Worm (Caenorhabditis elegans) whole organism, L4 larva: ENCODE data around the gene C09E8.1.

Source experiments
- D1046.2 ChIP-seq: fragments of 200-800 bp; sonication (Bioruptor generic); IDR thresholded peaks from 2 replicates; pipeline ENCODE4 v1.3.6; 2022; ENCODE audit warnings: missing genetic modification characterization, missing compliant biosample characterization
- F10B5.3 ChIP-seq: sonication (generic microtip); optimal IDR thresholded peaks from 2 replicates; lab custom pipeline; 2016; ENCODE audit warnings: mild to moderate bottlenecking, missing genetic modification characterization, missing compliant biosample characterization
- F37D6.2 ChIP-seq: sonication (generic microtip); optimal IDR thresholded peaks from 2 replicates; lab custom pipeline; 2016; ENCODE audit warnings: mild to moderate bottlenecking, missing genetic modification characterization, missing compliant biosample characterization
- ZK337.2 ChIP-seq: fragments of 200-800 bp; sonication (Bioruptor generic); IDR thresholded peaks from 2 replicates; pipeline ENCODE4 v1.3.6; 2022; ENCODE audit warnings: missing genetic modification reagents, missing genetic modification characterization, missing compliant biosample characterization
- aha-1 ChIP-seq: fragments of 150-350 bp; peaks from one replicate; lab custom pipeline; 2014; ENCODE audit warnings: missing biosample characterization, missing genetic modification characterization
- ceh-32 ChIP-seq: sonication (generic microtip); optimal IDR thresholded peaks from 2 replicates; lab custom pipeline; 2016; ENCODE audit warnings: mild to moderate bottlenecking, missing genetic modification characterization, missing compliant biosample characterization; ENCODE audit not compliant: poor library complexity
- ceh-62 ChIP-seq: sonication (generic microtip); optimal IDR thresholded peaks from 2 replicates; lab custom pipeline; 2017; ENCODE audit warnings: missing biosample characterization, missing genetic modification characterization
- ceh-82 ChIP-seq: sonication (generic microtip); optimal IDR thresholded peaks from 2 replicates; lab custom pipeline; 2017; ENCODE audit warnings: missing biosample characterization, missing genetic modification characterization
- ctbp-1 ChIP-seq: fragments of 200-800 bp; sonication (Bioruptor generic); IDR thresholded peaks from 2 replicates; pipeline ENCODE4 v1.3.6; 2022; ENCODE audit warnings: missing genetic modification reagents, missing genetic modification characterization, missing compliant biosample characterization
- daf-16 ChIP-seq, 3 experiments: sonication (generic microtip); optimal IDR thresholded peaks; 2 replicates each; lab custom pipeline; 2016 to 2017; ENCODE audit warnings: missing genetic modification characterization in 3 of 3, missing genetic modification reagents in 3 of 3, mild to moderate bottlenecking in 2 of 3, missing compliant biosample characterization in 2 of 3, missing biosample characterization in 1 of 3, moderate library complexity in 1 of 3
- daf-8 ChIP-seq: fragments of 200-800 bp; sonication (Bioruptor generic); IDR thresholded peaks from 2 replicates; pipeline ENCODE4 v1.3.6; 2022; ENCODE audit warnings: missing genetic modification characterization, missing compliant biosample characterization
- dmd-6 ChIP-seq: fragments of 200-800 bp; sonication (Bioruptor generic); IDR thresholded peaks from 2 replicates; pipeline ENCODE4 v1.3.6; 2022; ENCODE audit warnings: missing genetic modification reagents, missing genetic modification characterization, missing compliant biosample characterization
- dpl-1 ChIP-seq: fragments of 150-350 bp; optimal IDR thresholded peaks from 2 replicates; lab custom pipeline; 2014; ENCODE audit warnings: missing biosample characterization, missing genetic modification reagents, missing genetic modification characterization
- dve-1 ChIP-seq: sonication (generic microtip); optimal IDR thresholded peaks from 2 replicates; lab custom pipeline; 2017; ENCODE audit warnings: antibody characterized with exemption, mild to moderate bottlenecking, missing genetic modification characterization, missing compliant biosample characterization; ENCODE audit not compliant: insufficient read depth
- fos-1 ChIP-seq: fragments of 150-350 bp; optimal IDR thresholded peaks from 2 replicates; lab custom pipeline; 2014; ENCODE audit warnings: missing biosample characterization, missing genetic modification characterization
- hif-1 ChIP-seq, 2 experiments: sonication (generic microtip); optimal IDR thresholded peaks; 2 replicates each; lab custom pipeline; 2016 to 2017; ENCODE audit warnings: missing compliant biosample characterization in 2 of 2, missing genetic modification characterization in 2 of 2, missing genetic modification reagents in 2 of 2, missing genotype in 2 of 2, mild to moderate bottlenecking in 1 of 2
- hlh-11 ChIP-seq: fragments of 200-800 bp; sonication (Bioruptor generic); optimal IDR thresholded peaks from 2 replicates; lab custom pipeline; 2018; ENCODE audit warnings: mild to moderate bottlenecking, missing genetic modification characterization, missing compliant biosample characterization
- hlh-30 ChIP-seq: sonication (generic microtip); optimal IDR thresholded peaks from 2 replicates; lab custom pipeline; 2017; ENCODE audit warnings: antibody characterized with exemption, mild to moderate bottlenecking, missing genetic modification characterization, missing compliant biosample characterization; ENCODE audit not compliant: insufficient read depth
- lim-7 ChIP-seq: fragments of 200-800 bp; sonication (Bioruptor generic); IDR thresholded peaks from 2 replicates; pipeline ENCODE4 v1.3.6; 2022; ENCODE audit warnings: missing genetic modification characterization, missing compliant biosample characterization
- lin-13 ChIP-seq: fragments of 150-350 bp; optimal IDR thresholded peaks from 2 replicates; lab custom pipeline; 2014; ENCODE audit warnings: missing biosample characterization, missing genetic modification reagents, missing genetic modification characterization
- lsy-2 ChIP-seq, 2 experiments: fragments of 150-350 bp in 1 of 2; sonication (generic microtip) in 1 of 2; optimal IDR thresholded peaks; 2 replicates each; lab custom pipeline; 2014 to 2017; ENCODE audit warnings: missing biosample characterization in 2 of 2, missing genetic modification characterization in 2 of 2
- madf-5 ChIP-seq, 2 experiments: fragments of 200-800 bp; sonication (Bioruptor generic); IDR thresholded peaks; 2 replicates each; pipeline ENCODE4 v1.3.6; 2022; ENCODE audit warnings: missing compliant biosample characterization in 2 of 2, missing genetic modification characterization in 2 of 2
- mdl-1 ChIP-seq, 2 experiments: fragments of 150-350 bp in 1 of 2; sonication (generic microtip) in 1 of 2; optimal IDR thresholded peaks; 2 replicates each; lab custom pipeline; 2014 to 2017; ENCODE audit warnings: missing biosample characterization in 2 of 2, missing genetic modification characterization in 2 of 2
- mep-1 ChIP-seq: fragments of 150-350 bp; sonication (generic microtip); optimal IDR thresholded peaks from 3 replicates; lab custom pipeline; 2014; ENCODE audit warnings: missing biosample characterization, missing genetic modification characterization
- mes-2 ChIP-seq: sonication (generic microtip); optimal IDR thresholded peaks from 2 replicates; lab custom pipeline; 2016; ENCODE audit warnings: missing genotype, mild to moderate bottlenecking, missing genetic modification characterization, missing compliant biosample characterization; ENCODE audit not compliant: poor library complexity, severe bottlenecking
- nhr-11 ChIP-seq: fragments of 150-350 bp; optimal IDR thresholded peaks from 2 replicates; lab custom pipeline; 2014; ENCODE audit warnings: missing biosample characterization, missing genetic modification characterization
- nhr-237 ChIP-seq: sonication (generic microtip); optimal IDR thresholded peaks from 2 replicates; lab custom pipeline; 2017; ENCODE audit warnings: missing biosample characterization, missing genetic modification characterization
- nhr-25 ChIP-seq: sonication (generic microtip); optimal IDR thresholded peaks from 2 replicates; lab custom pipeline; 2017; ENCODE audit warnings: missing genetic modification characterization, mild to moderate bottlenecking, missing compliant biosample characterization, antibody characterized with exemption, moderate library complexity, borderline replicate concordance; ENCODE audit not compliant: insufficient read depth
- nhr-28 ChIP-seq: fragments of 150-350 bp; optimal IDR thresholded peaks from 2 replicates; lab custom pipeline; 2014; ENCODE audit warnings: missing biosample characterization, missing genetic modification characterization
- nhr-48 ChIP-seq: sonication (generic microtip); optimal IDR thresholded peaks from 2 replicates; lab custom pipeline; 2016; ENCODE audit warnings: mild to moderate bottlenecking, missing genetic modification characterization, missing compliant biosample characterization
- rbr-2 ChIP-seq: sonication (generic microtip); optimal IDR thresholded peaks from 2 replicates; lab custom pipeline; 2016; ENCODE audit warnings: missing genotype, missing genetic modification characterization, missing compliant biosample characterization
- saeg-2 ChIP-seq: fragments of 200-800 bp; sonication (Bioruptor generic); IDR thresholded peaks from 2 replicates; pipeline ENCODE4 v1.3.6; 2022; ENCODE audit warnings: missing genetic modification reagents, missing genetic modification characterization, missing compliant biosample characterization
- set-16 ChIP-seq: fragments of 200-800 bp; sonication (Bioruptor generic); IDR thresholded peaks from 2 replicates; pipeline ENCODE4 v1.3.6; 2022; ENCODE audit warnings: missing genetic modification reagents, missing genetic modification characterization, missing compliant biosample characterization
- snpc-4 ChIP-seq: fragments of 150-350 bp; optimal IDR thresholded peaks from 2 replicates; lab custom pipeline; 2014; ENCODE audit warnings: missing biosample characterization, missing genetic modification characterization
- spr-3 ChIP-seq: fragments of 200-800 bp; sonication (Bioruptor generic); optimal IDR thresholded peaks from 2 replicates; lab custom pipeline; 2018; ENCODE audit warnings: mild to moderate bottlenecking, missing genetic modification characterization, missing compliant biosample characterization
- tra-1 ChIP-seq: fragments of 200-800 bp; sonication (Bioruptor generic); IDR thresholded peaks from 2 replicates; pipeline ENCODE4 v1.3.6; 2022; ENCODE audit warnings: missing genetic modification reagents, missing genetic modification characterization, missing compliant biosample characterization
- unc-62 ChIP-seq, 3 experiments: fragments of 150-350 bp in 1 of 3; sonication (generic microtip); optimal IDR thresholded peaks in 2 of 3; peaks in 1 of 3; 1 replicate in 1 of 3; 2 replicates in 2 of 3; lab custom pipeline; 2014 to 2017; ENCODE audit warnings: missing biosample characterization in 3 of 3, missing genetic modification characterization in 3 of 3, missing genetic modification reagents in 3 of 3, missing genotype in 1 of 3
- zag-1 ChIP-seq: fragments of 150-350 bp; optimal IDR thresholded peaks from 2 replicates; lab custom pipeline; 2014; ENCODE audit warnings: missing biosample characterization, missing genetic modification characterization
- zfp-3 ChIP-seq: fragments of 200-800 bp; sonication (Bioruptor generic); conservative IDR thresholded peaks from 2 replicates; pipeline ENCODE4 v1.3.6; 2022; ENCODE audit warnings: missing genetic modification reagents, missing genetic modification characterization, missing compliant biosample characterization
- zip-2 ChIP-seq: fragments of 150-350 bp; optimal IDR thresholded peaks from 2 replicates; lab custom pipeline; 2014; ENCODE audit warnings: missing biosample characterization, missing genetic modification characterization
- ztf-11 ChIP-seq: fragments of 150-350 bp; optimal IDR thresholded peaks from 2 replicates; lab custom pipeline; 2014; ENCODE audit warnings: missing biosample characterization, missing genetic modification characterization

Gene C09E8.1

ce11 chrII:602020-602419 is 45.7 kb downstream of the C09E8.1 start, which contains the start of gene nhl-3:
Gene nhl-3, minus strand, starts transcription at chrII:602120.
- TF ChIP-seq dmd-6 (no peak), tra-1 (GFP tag; lab: Robert Waterston, UW) (no peak), daf-8 (GFP tag; lab: Robert Waterston, UW) (no peak), daf-16 (GFP tag; optimal IDR thresholded peaks at IDR 0.05; lab: Kevin White, UChicago) (no peak), daf-16 (tag; optimal IDR thresholded peaks at IDR 0.05; lab: Kevin White, UChicago) (no peak), zfp-3 (no peak), aha-1 (tag; lab: Kevin White, UChicago) (no peak), saeg-2 (GFP tag; lab: Robert Waterston, UW) (no peak), lim-7 (no peak), ZK337.2 (GFP tag; lab: Robert Waterston, UW) (no peak), nhr-48 (tag; lab: Kevin White, UChicago) (no peak), ceh-62 (tag; lab: Kevin White, UChicago) (no peak), F37D6.2 (tag; lab: Kevin White, UChicago) (no peak), F10B5.3 (tag; lab: Kevin White, UChicago) (no peak), nhr-237 (tag; lab: Kevin White, UChicago) (no peak), zip-2 (tag; lab: Kevin White, UChicago) (no peak), fos-1 (tag; lab: Kevin White, UChicago) (no peak), nhr-25 (no peak), spr-3 (GFP tag; lab: Kevin White, UChicago) (no peak), hlh-30 (no peak), madf-5 (GFP tag; IDR thresholded peaks at IDR 0.05; lab: Robert Waterston, UW) (no peak)

DNA sequence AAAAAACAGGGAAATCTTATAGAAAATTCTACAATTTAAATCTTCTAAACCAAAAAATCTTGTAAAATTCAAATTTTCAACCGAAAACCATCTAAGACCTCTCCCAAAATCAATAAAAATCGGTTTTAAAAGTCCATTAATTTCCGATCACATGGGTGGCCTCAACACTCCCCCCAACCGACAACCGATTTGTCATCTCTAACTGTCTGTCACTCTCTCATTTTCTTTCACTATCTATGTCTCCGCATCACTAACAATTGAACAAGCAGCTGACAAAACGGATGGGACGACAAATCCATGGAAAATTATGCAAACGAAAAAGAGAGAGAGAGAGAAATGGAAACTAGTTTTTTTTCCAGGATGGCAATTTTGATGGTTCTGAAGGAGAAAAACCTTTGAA is 46.7 kb downstream of the C09E8.1 start:
- TF ChIP-seq aha-1 (tag; lab: Kevin White, UChicago) (peak; percentile 89), nhr-11 (no peak), rbr-2 (tag; lab: Kevin White, UChicago) (no peak), mep-1 (tag; lab: Kevin White, UChicago) (peak; percentile 72), nhr-28 (peak; percentile 61), hif-1 (tag; optimal IDR thresholded peaks at IDR 0.05; lab: Kevin White, UChicago) (no peak), mes-2 (tag; lab: Kevin White, UChicago) (no peak), hlh-11 (tag; lab: Kevin White, UChicago) (peak; percentile 88), ceh-32 (tag; lab: Kevin White, UChicago) (no peak), ctbp-1 (no peak), ztf-11 (tag; lab: Kevin White, UChicago) (no peak), daf-16 (GFP tag; optimal IDR thresholded peaks at IDR 0.05; lab: Kevin White, UChicago) (no peak), daf-16 (tag; optimal IDR thresholded peaks at IDR 0.05; lab: Kevin White, UChicago) (no peak), unc-62 (GFP tag; optimal IDR thresholded peaks at IDR 0.05 in 1 of 2; lab: Kevin White, UChicago) (peak in 1 of 2 experiments; percentile 96), unc-62 (tag; optimal IDR thresholded peaks at IDR 0.05; lab: Kevin White, UChicago) (no peak), zag-1 (tag; lab: Kevin White, UChicago) (no peak), dpl-1 (GFP tag; lab: Kevin White, UChicago) (peak; percentile 19), lin-13 (GFP tag; lab: Kevin White, UChicago) (peak; percentile 55), hlh-30 (peak; percentile 94), ceh-82 (tag; lab: Kevin White, UChicago) (no peak), set-16 (no peak), snpc-4 (tag; lab: Kevin White, UChicago) (no peak), D1046.2 (GFP tag; lab: Robert Waterston, UW) (no peak), mdl-1 (tag; optimal IDR thresholded peaks at IDR 0.05; lab: Kevin White, UChicago) (peak in 1 of 2 experiments; percentile 80), lsy-2 (tag; optimal IDR thresholded peaks at IDR 0.05; lab: Kevin White, UChicago) (peak in 1 of 2 experiments; percentile 68), nhr-48 (tag; lab: Kevin White, UChicago) (no peak), dve-1 (tag; lab: Kevin White, UChicago) (peak; percentile 45)
